Worm (Caenorhabditis elegans) whole organism, L3 larva: Measurements from ENCODE around the gene ztf-31.

Source experiments
- ZK546.5 ChIP-seq: sonication (generic microtip); optimal IDR thresholded peaks from 2 replicates; lab custom pipeline; 2017; ENCODE audit warnings: missing biosample characterization, missing genetic modification characterization
- elt-2 ChIP-seq: sonication (generic microtip); optimal IDR thresholded peaks from 2 replicates; lab custom pipeline; 2016; ENCODE audit warnings: missing genetic modification reagents, mild to moderate bottlenecking, missing genetic modification characterization, missing compliant biosample characterization
- lin-39 ChIP-seq: fragments of 150-350 bp; optimal IDR thresholded peaks from 2 replicates; lab custom pipeline; 2018; ENCODE audit warnings: missing biosample characterization, missing genetic modification reagents, missing genetic modification characterization
- nhr-12 ChIP-seq: fragments of 150-350 bp; optimal IDR thresholded peaks from 2 replicates; lab custom pipeline; 2014; ENCODE audit warnings: missing biosample characterization, missing genetic modification characterization
- nhr-28 ChIP-seq: fragments of 150-350 bp; optimal IDR thresholded peaks from 2 replicates; lab custom pipeline; 2014; ENCODE audit warnings: missing biosample characterization, missing genetic modification characterization
- nhr-43 ChIP-seq: sonication (generic microtip); optimal IDR thresholded peaks from 2 replicates; lab custom pipeline; 2016; ENCODE audit warnings: mild to moderate bottlenecking, missing genetic modification characterization, missing compliant biosample characterization; ENCODE audit not compliant: poor library complexity, severe bottlenecking
- nhr-67 ChIP-seq: fragments of 150-350 bp; optimal IDR thresholded peaks from 2 replicates; lab custom pipeline; 2014; ENCODE audit warnings: missing biosample characterization, missing genetic modification characterization
- sea-2 ChIP-seq: fragments of 150-350 bp; sonication (generic microtip); optimal IDR thresholded peaks from 4 replicates; lab custom pipeline; 2014; ENCODE audit warnings: missing biosample characterization, missing genetic modification reagents, missing genetic modification characterization
- tbx-2 ChIP-seq: sonication (generic microtip); optimal IDR thresholded peaks from 2 replicates; lab custom pipeline; 2016; ENCODE audit warnings: mild to moderate bottlenecking, missing genetic modification characterization, missing compliant biosample characterization
- unc-62 ChIP-seq: fragments of 150-350 bp; sonication (generic microtip); optimal IDR thresholded peaks from 4 replicates; lab custom pipeline; 2014; ENCODE audit warnings: missing biosample characterization, missing genetic modification reagents, missing genetic modification characterization
- zag-1 ChIP-seq: fragments of 150-350 bp; optimal IDR thresholded peaks from 2 replicates; lab custom pipeline; 2014; ENCODE audit warnings: missing biosample characterization, missing genetic modification characterization
- ztf-11 ChIP-seq: fragments of 150-350 bp; optimal IDR thresholded peaks from 2 replicates; lab custom pipeline; 2014; ENCODE audit warnings: missing biosample characterization, missing genetic modification characterization
- ztf-4 ChIP-seq: fragments of 150-350 bp; optimal IDR thresholded peaks from 2 replicates; lab custom pipeline; 2014; ENCODE audit warnings: missing biosample characterization, missing genetic modification characterization

ce11 chrIII:7216226-7216625 lies 24.9 kb upstream of the ztf-31 start, which contains the start of gene R151.1:
- TF ChIP-seq elt-2 (tag; lab: Kevin White, UChicago) = no peak
- TF ChIP-seq zag-1 (tag; lab: Kevin White, UChicago) = no peak
- TF ChIP-seq lin-39 = no peak
- TF ChIP-seq unc-62 (GFP tag; lab: Kevin White, UChicago) = no peak
- TF ChIP-seq nhr-28 (tag; lab: Kevin White, UChicago) = no peak
- no peak for TF ChIP-seq ZK546.5 (tag; lab: Kevin White, UChicago)
- TF ChIP-seq ztf-11 (tag; lab: Kevin White, UChicago) = no peak
- TF ChIP-seq sea-2 (GFP tag; lab: Kevin White, UChicago) = no peak
- no peak for TF ChIP-seq nhr-12
- no peak for TF ChIP-seq nhr-67 (tag; lab: Kevin White, UChicago)
- no peak for TF ChIP-seq tbx-2 (tag; lab: Kevin White, UChicago)
- TF ChIP-seq nhr-43 (tag; lab: Kevin White, UChicago) = no peak
- TF ChIP-seq ztf-4 (tag; lab: Kevin White, UChicago) = no peak
